Worm (Caenorhabditis elegans) whole organism, L4 larva: ENCODE measurements around the gene fbxa-202.

Source experiments
- D1046.2 ChIP-seq: fragments of 200-800 bp; sonication (Bioruptor generic); IDR thresholded peaks from 2 replicates; pipeline ENCODE4 v1.3.6; 2022; ENCODE audit warnings: missing genetic modification characterization, missing compliant biosample characterization
- F26F4.8 ChIP-seq: fragments of 200-800 bp; sonication (Bioruptor generic); conservative IDR thresholded peaks from 2 replicates; pipeline ENCODE4 v1.3.6; 2022; ENCODE audit warnings: missing genetic modification characterization, missing compliant biosample characterization
- R02D3.7 ChIP-seq: fragments of 150-350 bp; sonication (generic microtip); optimal IDR thresholded peaks from 3 replicates; lab custom pipeline; 2014; ENCODE audit warnings: missing biosample characterization, missing genetic modification characterization
- Y105C5A.15 ChIP-seq: fragments of 200-800 bp; sonication (Bioruptor generic); IDR thresholded peaks from 2 replicates; pipeline ENCODE4 v1.3.6; 2022; ENCODE audit warnings: missing genetic modification characterization, missing compliant biosample characterization
- ZK337.2 ChIP-seq: fragments of 200-800 bp; sonication (Bioruptor generic); IDR thresholded peaks from 2 replicates; pipeline ENCODE4 v1.3.6; 2022; ENCODE audit warnings: missing genetic modification reagents, missing genetic modification characterization, missing compliant biosample characterization
- ZK546.5 ChIP-seq, 2 experiments: sonication (generic microtip); optimal IDR thresholded peaks; 2 replicates each; lab custom pipeline; 2017; ENCODE audit warnings: missing biosample characterization in 2 of 2, missing genetic modification characterization in 2 of 2
- aha-1 ChIP-seq: fragments of 150-350 bp; peaks from one replicate; lab custom pipeline; 2014; ENCODE audit warnings: missing biosample characterization, missing genetic modification characterization
- arid-1 ChIP-seq: fragments of 200-800 bp; sonication (Bioruptor generic); conservative IDR thresholded peaks from 2 replicates; pipeline ENCODE4 v1.3.6; 2022; ENCODE audit warnings: missing genetic modification reagents, missing genetic modification characterization, missing compliant biosample characterization
- ceh-20 ChIP-seq: fragments of 200-800 bp; sonication (Bioruptor generic); IDR thresholded peaks from 2 replicates; pipeline ENCODE4 v1.3.6; 2022; ENCODE audit warnings: missing genetic modification reagents, missing genetic modification characterization, missing compliant biosample characterization
- ceh-28 ChIP-seq: fragments of 150-350 bp; optimal IDR thresholded peaks from 2 replicates; lab custom pipeline; 2014; ENCODE audit warnings: missing biosample characterization, missing genetic modification reagents, missing genetic modification characterization
- ceh-82 ChIP-seq: sonication (generic microtip); optimal IDR thresholded peaks from 2 replicates; lab custom pipeline; 2017; ENCODE audit warnings: missing biosample characterization, missing genetic modification characterization
- ces-1 ChIP-seq: fragments of 150-350 bp; sonication (generic microtip); optimal IDR thresholded peaks from 4 replicates; lab custom pipeline; 2014; ENCODE audit warnings: missing biosample characterization, missing genetic modification reagents, missing genetic modification characterization
- cey-2 ChIP-seq: sonication (generic microtip); optimal IDR thresholded peaks from 3 replicates; lab custom pipeline; 2017; ENCODE audit warnings: missing genetic modification characterization, mild to moderate bottlenecking, missing compliant biosample characterization, antibody characterized with exemption, borderline replicate concordance; ENCODE audit not compliant: insufficient read depth
- daf-16 ChIP-seq, 3 experiments: sonication (generic microtip); optimal IDR thresholded peaks; 2 replicates each; lab custom pipeline; 2016 to 2017; ENCODE audit warnings: missing genetic modification characterization in 3 of 3, missing genetic modification reagents in 3 of 3, mild to moderate bottlenecking in 2 of 3, missing compliant biosample characterization in 2 of 3, missing biosample characterization in 1 of 3, moderate library complexity in 1 of 3
- daf-8 ChIP-seq: fragments of 200-800 bp; sonication (Bioruptor generic); IDR thresholded peaks from 2 replicates; pipeline ENCODE4 v1.3.6; 2022; ENCODE audit warnings: missing genetic modification characterization, missing compliant biosample characterization
- dmd-6 ChIP-seq: fragments of 200-800 bp; sonication (Bioruptor generic); IDR thresholded peaks from 2 replicates; pipeline ENCODE4 v1.3.6; 2022; ENCODE audit warnings: missing genetic modification reagents, missing genetic modification characterization, missing compliant biosample characterization
- dmd-9 ChIP-seq: fragments of 200-800 bp; sonication (Bioruptor generic); IDR thresholded peaks from 2 replicates; pipeline ENCODE4 v1.3.6; 2022; ENCODE audit warnings: missing genetic modification reagents, missing genetic modification characterization, missing compliant biosample characterization
- dve-1 ChIP-seq: sonication (generic microtip); optimal IDR thresholded peaks from 2 replicates; lab custom pipeline; 2017; ENCODE audit warnings: antibody characterized with exemption, mild to moderate bottlenecking, missing genetic modification characterization, missing compliant biosample characterization; ENCODE audit not compliant: insufficient read depth
- egl-27 ChIP-seq: sonication (generic microtip); optimal IDR thresholded peaks from 3 replicates; lab custom pipeline; 2017; ENCODE audit warnings: missing biosample characterization, missing genetic modification reagents, missing genetic modification characterization
- fos-1 ChIP-seq: fragments of 150-350 bp; optimal IDR thresholded peaks from 2 replicates; lab custom pipeline; 2014; ENCODE audit warnings: missing biosample characterization, missing genetic modification characterization
- hlh-11 ChIP-seq: fragments of 200-800 bp; sonication (Bioruptor generic); optimal IDR thresholded peaks from 2 replicates; lab custom pipeline; 2018; ENCODE audit warnings: mild to moderate bottlenecking, missing genetic modification characterization, missing compliant biosample characterization
- hlh-30 ChIP-seq: sonication (generic microtip); optimal IDR thresholded peaks from 2 replicates; lab custom pipeline; 2017; ENCODE audit warnings: antibody characterized with exemption, mild to moderate bottlenecking, missing genetic modification characterization, missing compliant biosample characterization; ENCODE audit not compliant: insufficient read depth
- jun-1 ChIP-seq: fragments of 150-350 bp; optimal IDR thresholded peaks from 2 replicates; lab custom pipeline; 2014; ENCODE audit warnings: missing biosample characterization, missing genetic modification reagents, missing genetic modification characterization
- lin-1 ChIP-seq: fragments of 200-800 bp; sonication (Bioruptor generic); IDR thresholded peaks from 2 replicates; pipeline ENCODE4 v1.3.6; 2022; ENCODE audit warnings: missing genetic modification reagents, missing genetic modification characterization, missing compliant biosample characterization
- lin-15B ChIP-seq: fragments of 150-350 bp; sonication (generic microtip); optimal IDR thresholded peaks from 3 replicates; lab custom pipeline; 2014; ENCODE audit warnings: missing biosample characterization, missing genetic modification characterization
- lin-38 ChIP-seq: fragments of 200-800 bp; sonication (Bioruptor generic); IDR thresholded peaks from 2 replicates; pipeline ENCODE4 v1.3.6; 2022; ENCODE audit warnings: missing genetic modification reagents, missing genetic modification characterization, missing compliant biosample characterization
- lin-39 ChIP-seq: fragments of 150-350 bp; optimal IDR thresholded peaks from 2 replicates; lab custom pipeline; 2014; ENCODE audit warnings: missing biosample characterization, missing genetic modification reagents, missing genetic modification characterization
- lir-3 ChIP-seq: sonication (generic microtip); optimal IDR thresholded peaks from 2 replicates; lab custom pipeline; 2016; ENCODE audit warnings: mild to moderate bottlenecking, missing genetic modification characterization, missing compliant biosample characterization
- madf-9 ChIP-seq: fragments of 200-800 bp; sonication (Bioruptor generic); conservative IDR thresholded peaks from 2 replicates; pipeline ENCODE4 v1.3.6; 2022; ENCODE audit warnings: missing genetic modification reagents, missing genetic modification characterization, missing compliant biosample characterization
- mep-1 ChIP-seq: fragments of 150-350 bp; sonication (generic microtip); optimal IDR thresholded peaks from 3 replicates; lab custom pipeline; 2014; ENCODE audit warnings: missing biosample characterization, missing genetic modification characterization
- mes-2 ChIP-seq: sonication (generic microtip); optimal IDR thresholded peaks from 2 replicates; lab custom pipeline; 2016; ENCODE audit warnings: missing genotype, mild to moderate bottlenecking, missing genetic modification characterization, missing compliant biosample characterization; ENCODE audit not compliant: poor library complexity, severe bottlenecking
- mxl-3 ChIP-seq: fragments of 200-800 bp; sonication (Bioruptor generic); optimal IDR thresholded peaks from 2 replicates; lab custom pipeline; 2018; ENCODE audit warnings: mild to moderate bottlenecking, missing genetic modification characterization, missing compliant biosample characterization
- nhr-10 ChIP-seq: fragments of 150-350 bp; optimal IDR thresholded peaks from 2 replicates; lab custom pipeline; 2014; ENCODE audit warnings: missing biosample characterization, missing genetic modification characterization
- nhr-102 ChIP-seq: sonication (generic microtip); optimal IDR thresholded peaks from 2 replicates; lab custom pipeline; 2016; ENCODE audit warnings: mild to moderate bottlenecking, missing genetic modification characterization, moderate library complexity, missing compliant biosample characterization
- nhr-11 ChIP-seq: fragments of 150-350 bp; optimal IDR thresholded peaks from 2 replicates; lab custom pipeline; 2014; ENCODE audit warnings: missing biosample characterization, missing genetic modification characterization
- nhr-28 ChIP-seq: fragments of 150-350 bp; optimal IDR thresholded peaks from 2 replicates; lab custom pipeline; 2014; ENCODE audit warnings: missing biosample characterization, missing genetic modification characterization
- nhr-41 ChIP-seq: fragments of 200-800 bp; sonication (Bioruptor generic); IDR thresholded peaks from 2 replicates; pipeline ENCODE4 v1.3.6; 2022; ENCODE audit warnings: missing genetic modification reagents, missing genetic modification characterization, missing compliant biosample characterization
- nhr-42 ChIP-seq: fragments of 200-800 bp; sonication (Bioruptor generic); IDR thresholded peaks from 2 replicates; pipeline ENCODE4 v1.3.6; 2022; ENCODE audit warnings: missing genetic modification characterization, missing compliant biosample characterization
- nhr-48 ChIP-seq: sonication (generic microtip); optimal IDR thresholded peaks from 2 replicates; lab custom pipeline; 2016; ENCODE audit warnings: mild to moderate bottlenecking, missing genetic modification characterization, missing compliant biosample characterization
- nhr-6 ChIP-seq: fragments of 150-350 bp; optimal IDR thresholded peaks from 2 replicates; lab custom pipeline; 2014; ENCODE audit warnings: missing biosample characterization, missing genetic modification characterization
- pqm-1 ChIP-seq: sonication (generic microtip); optimal IDR thresholded peaks from 2 replicates; lab custom pipeline; 2017; ENCODE audit warnings: missing biosample characterization, missing genetic modification characterization
- sdz-12 ChIP-seq: fragments of 200-800 bp; sonication (Bioruptor generic); optimal IDR thresholded peaks from 2 replicates; lab custom pipeline; 2018; ENCODE audit warnings: mild to moderate bottlenecking, missing genetic modification characterization, missing compliant biosample characterization
- set-16 ChIP-seq: fragments of 200-800 bp; sonication (Bioruptor generic); IDR thresholded peaks from 2 replicates; pipeline ENCODE4 v1.3.6; 2022; ENCODE audit warnings: missing genetic modification reagents, missing genetic modification characterization, missing compliant biosample characterization
- skn-1 ChIP-seq: fragments of 150-350 bp; optimal IDR thresholded peaks from 2 replicates; lab custom pipeline; 2014; ENCODE audit warnings: missing biosample characterization, missing genetic modification characterization
- spr-1 ChIP-seq: sonication (generic microtip); optimal IDR thresholded peaks from 2 replicates; lab custom pipeline; 2016; ENCODE audit warnings: mild to moderate bottlenecking, missing genetic modification characterization, missing compliant biosample characterization
- spr-3 ChIP-seq: fragments of 200-800 bp; sonication (Bioruptor generic); optimal IDR thresholded peaks from 2 replicates; lab custom pipeline; 2018; ENCODE audit warnings: mild to moderate bottlenecking, missing genetic modification characterization, missing compliant biosample characterization
- unc-130 ChIP-seq: sonication (generic microtip); optimal IDR thresholded peaks from 2 replicates; lab custom pipeline; 2016; ENCODE audit warnings: missing genetic modification reagents, missing genetic modification characterization, missing compliant biosample characterization
- unc-62 ChIP-seq, 3 experiments: fragments of 150-350 bp in 1 of 3; sonication (generic microtip); optimal IDR thresholded peaks in 2 of 3; peaks in 1 of 3; 1 replicate in 1 of 3; 2 replicates in 2 of 3; lab custom pipeline; 2014 to 2017; ENCODE audit warnings: missing biosample characterization in 3 of 3, missing genetic modification characterization in 3 of 3, missing genetic modification reagents in 3 of 3, missing genotype in 1 of 3
- vab-7 ChIP-seq: fragments of 200-800 bp; sonication (Bioruptor generic); IDR thresholded peaks from 2 replicates; pipeline ENCODE4 v1.3.6; 2022; ENCODE audit warnings: missing genetic modification reagents, missing genetic modification characterization, missing compliant biosample characterization

Gene fbxa-202

ce11 chrV:6355975-6356441, 28.9 kb downstream of the fbxa-202 start, which contains the start of gene bcl-11 (continued):
- no peak for TF ChIP-seq F26F4.8 (GFP tag; lab: Robert Waterston, UW)
- no peak for TF ChIP-seq lin-39 (tag; lab: Kevin White, UChicago)
- no peak for TF ChIP-seq ceh-82 (tag; lab: Kevin White, UChicago)
- no peak for TF ChIP-seq sdz-12 (GFP tag; lab: Kevin White, UChicago)
- TF ChIP-seq nhr-42: no peak
- no peak for TF ChIP-seq daf-16 (GFP tag; optimal IDR thresholded peaks at IDR 0.05; lab: Kevin White, UChicago)
- peak; percentile 26 for TF ChIP-seq daf-16 (tag; optimal IDR thresholded peaks at IDR 0.05; lab: Kevin White, UChicago)
- TF ChIP-seq D1046.2 (GFP tag; lab: Robert Waterston, UW): no peak
- TF ChIP-seq R02D3.7 (tag; lab: Kevin White, UChicago): no peak
- TF ChIP-seq spr-1: no peak
- TF ChIP-seq daf-8 (GFP tag; lab: Robert Waterston, UW): no peak
- TF ChIP-seq lin-1 (GFP tag; lab: Robert Waterston, UW): peak; percentile 36; the same call in 1 of the 2 replicates
- TF ChIP-seq mxl-3 (GFP tag; lab: Kevin White, UChicago): no peak
- TF ChIP-seq ceh-28 (tag; lab: Kevin White, UChicago): no peak
- no peak for TF ChIP-seq madf-9 (GFP tag; lab: Robert Waterston, UW)
- no peak for TF ChIP-seq nhr-11 (tag; lab: Kevin White, UChicago)
- peak; percentile 89 for TF ChIP-seq dmd-6 (GFP tag; lab: Robert Waterston, UW)
- no peak for TF ChIP-seq jun-1 (tag; lab: Kevin White, UChicago)
- no peak for TF ChIP-seq vab-7 (GFP tag; lab: Robert Waterston, UW)
- no peak for TF ChIP-seq egl-27 (tag; lab: Kevin White, UChicago)
- peak; percentile 60 for TF ChIP-seq nhr-48 (tag; lab: Kevin White, UChicago)
- peak; percentile 59 for TF ChIP-seq pqm-1 (tag; lab: Kevin White, UChicago)
- TF ChIP-seq nhr-102: no peak
- no peak for TF ChIP-seq ZK546.5 (tag; optimal IDR thresholded peaks at IDR 0.05; lab: Kevin White, UChicago)
- peak; percentile 71 for TF ChIP-seq hlh-11 (tag; lab: Kevin White, UChicago)
- TF ChIP-seq nhr-10 (tag; lab: Kevin White, UChicago): no peak
- peak in 1 of 2 experiments; percentile 20 for TF ChIP-seq unc-62 (GFP tag; optimal IDR thresholded peaks at IDR 0.05 in 1 of 2; lab: Kevin White, UChicago)
- TF ChIP-seq unc-62 (tag; optimal IDR thresholded peaks at IDR 0.05; lab: Kevin White, UChicago): no peak
- no peak for TF ChIP-seq arid-1 (GFP tag; lab: Robert Waterston, UW)
- TF ChIP-seq ZK337.2 (GFP tag; lab: Robert Waterston, UW): no peak
- no peak for TF ChIP-seq spr-3
- no peak for TF ChIP-seq skn-1 (tag; lab: Kevin White, UChicago)
- no peak for TF ChIP-seq Y105C5A.15
- TF ChIP-seq unc-130: no peak
- 0 out of 2 replicates have a peak, but pooled peaks have one; percentile 17 for TF ChIP-seq ceh-20
- no peak for TF ChIP-seq mep-1 (tag; lab: Kevin White, UChicago)
- TF ChIP-seq lir-3 (tag; lab: Kevin White, UChicago): no peak

ce11 chrV:6357236-6357635, 30.2 kb downstream of the fbxa-202 start:
- no peak for TF ChIP-seq dve-1
- peak; percentile 23 for TF ChIP-seq nhr-28
- no peak for TF ChIP-seq daf-16 (GFP tag; optimal IDR thresholded peaks at IDR 0.05; lab: Kevin White, UChicago)
- no peak for TF ChIP-seq daf-16 (tag; optimal IDR thresholded peaks at IDR 0.05; lab: Kevin White, UChicago)
- TF ChIP-seq cey-2 (tag; lab: Kevin White, UChicago): no peak
- no peak for TF ChIP-seq lir-3 (tag; lab: Kevin White, UChicago)
- no peak for TF ChIP-seq lin-1 (GFP tag; lab: Robert Waterston, UW)
- peak; percentile 45 for TF ChIP-seq hlh-30 (tag; lab: Kevin White, UChicago)
- TF ChIP-seq mes-2 (tag; lab: Kevin White, UChicago): peak; percentile 5
- no peak for TF ChIP-seq lin-15B (tag; lab: Kevin White, UChicago)
- TF ChIP-seq fos-1 (tag; lab: Kevin White, UChicago): no peak
- no peak for TF ChIP-seq lin-38 (GFP tag; lab: Robert Waterston, UW)
- TF ChIP-seq aha-1 (tag; lab: Kevin White, UChicago): peak; percentile 93
- no peak for TF ChIP-seq ZK337.2 (GFP tag; lab: Robert Waterston, UW)
- TF ChIP-seq dmd-9 (GFP tag; lab: Robert Waterston, UW): no peak
- TF ChIP-seq nhr-41 (GFP tag; lab: Robert Waterston, UW): 0 out of 2 replicates have a peak, but pooled peaks have one; percentile 45
- TF ChIP-seq nhr-6 (tag; lab: Kevin White, UChicago): no peak
- no peak for TF ChIP-seq unc-62 (GFP tag; optimal IDR thresholded peaks at IDR 0.05 in 1 of 2; lab: Kevin White, UChicago)
- TF ChIP-seq unc-62 (tag; optimal IDR thresholded peaks at IDR 0.05; lab: Kevin White, UChicago): no peak
- no peak for TF ChIP-seq set-16
- no peak for TF ChIP-seq nhr-11 (tag; lab: Kevin White, UChicago)
- no peak for TF ChIP-seq ces-1 (GFP tag; lab: Kevin White, UChicago)
